Worm (Caenorhabditis elegans): Measurements from ENCODE around the gene spe-44.

ce11 chrIV:12420455-12420854, 33.6 kb downstream of the spe-44 start, which contains the start of gene ugt-65:
- TF ChIP-seq him-1 (tag; optimal IDR thresholded peaks at IDR 0.05) (no peak), W03F9.2 (tag; optimal IDR thresholded peaks at IDR 0.05) (no peak)

Measured in whole organism, L4/young adult.